Fruit fly (Drosophila melanogaster): ENCODE data around the gene CLIP-190.

The CLIP-190 gene

DNA sequence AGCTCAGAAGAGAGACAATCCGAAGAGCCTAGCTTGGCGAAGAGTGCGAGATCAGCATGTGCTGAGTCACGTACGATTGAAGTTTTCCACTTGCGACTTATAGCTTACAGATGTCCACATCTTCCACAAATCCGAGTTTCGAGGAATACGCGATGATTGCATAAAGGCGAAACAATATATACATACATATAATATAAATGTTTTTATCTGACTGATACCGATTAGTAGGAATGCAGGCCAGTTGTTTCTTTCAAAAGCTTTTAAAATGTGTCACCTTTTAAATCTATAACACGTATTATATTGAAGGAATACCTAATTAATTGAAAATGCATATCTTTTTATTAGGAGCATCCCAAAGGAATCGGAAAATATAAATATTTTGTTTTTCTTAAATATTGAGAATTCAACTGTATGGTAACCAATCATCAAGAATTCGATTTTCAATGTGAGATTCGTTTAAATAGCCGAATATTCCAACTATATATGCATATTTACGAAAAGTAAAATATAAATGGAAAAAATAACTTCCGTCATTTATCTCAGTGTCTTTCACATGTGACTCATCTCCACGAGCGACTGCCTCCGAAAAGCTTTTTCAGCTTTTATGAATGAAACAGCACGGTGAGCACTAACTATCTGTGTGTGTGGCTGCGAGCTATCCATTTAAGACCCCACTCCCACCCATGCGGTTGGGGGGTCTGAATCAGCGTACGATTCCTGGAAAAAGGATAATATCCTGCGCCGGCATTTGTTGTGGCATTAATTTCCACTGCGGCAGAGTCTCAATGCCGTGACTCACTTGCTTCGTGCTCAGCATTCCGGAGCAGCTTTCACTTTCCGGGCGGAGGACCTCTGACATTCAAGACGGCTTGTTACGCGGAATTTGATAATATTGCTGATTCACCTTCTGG, 66.3 kb downstream of the CLIP-190 start (continued):
- peak; percentile 67; the same call in 2 of the 3 replicates for TF ChIP-seq CG11456 (GFP tag; IDR thresholded peaks at IDR 0.05)
- peak; percentile 65 for TF ChIP-seq lilli (GFP tag; optimal IDR thresholded peaks at IDR 0.05)
- TF ChIP-seq h (optimal IDR thresholded peaks at IDR 0.05): no peak
- peak; percentile 70 for TF ChIP-seq CG13424 (tag; optimal IDR thresholded peaks at IDR 0.05)
- TF ChIP-seq stwl (tag; optimal IDR thresholded peaks at IDR 0.05): no peak
- TF ChIP-seq CG2116 (GFP tag; optimal IDR thresholded peaks at IDR 0.05): no peak
- no peak for TF ChIP-seq ato (GFP tag; IDR thresholded peaks at IDR 0.05; ENCODE audit: partially characterized antibody)
- TF ChIP-seq Fer1 (GFP tag; optimal IDR thresholded peaks at IDR 0.05): peak; percentile 58
- peak; percentile 53 for TF ChIP-seq CG9817 (tag; optimal IDR thresholded peaks at IDR 0.05)
- no peak for TF ChIP-seq CG6654 (GFP tag; optimal IDR thresholded peaks at IDR 0.05)
- TF ChIP-seq fu2 (GFP tag; optimal IDR thresholded peaks at IDR 0.05): peak; percentile 35
- TF ChIP-seq Oaz (GFP tag; IDR thresholded peaks at IDR 0.05): peak; percentile 34
- 0 out of 2 replicates have a peak, but pooled peaks have one; percentile 30 for TF ChIP-seq al (GFP tag; IDR thresholded peaks at IDR 0.05)
- TF ChIP-seq CG4730 (GFP tag; IDR thresholded peaks at IDR 0.05): no peak
- peak; percentile 58 for TF ChIP-seq D19B (GFP tag; optimal IDR thresholded peaks at IDR 0.05)
- peak; percentile 38 for TF ChIP-seq CG12299 (tag; optimal IDR thresholded peaks at IDR 0.05)
- TF ChIP-seq CG17612 (GFP tag; IDR thresholded peaks at IDR 0.05): no peak
- TF ChIP-seq Atf3 (GFP tag; optimal IDR thresholded peaks at IDR 0.05): no peak
- no peak for TF ChIP-seq CG7987 (GFP tag; optimal IDR thresholded peaks at IDR 0.05)
- 0 out of 2 replicates have a peak, but pooled peaks have one; percentile 43 for TF ChIP-seq seq (GFP tag; IDR thresholded peaks at IDR 0.05)
- no peak for TF ChIP-seq gt (GFP tag; IDR thresholded peaks at IDR 0.05)
- peak; percentile 60 for TF ChIP-seq nau (GFP tag; optimal IDR thresholded peaks at IDR 0.05)
- TF ChIP-seq Ptx1 (GFP tag; IDR thresholded peaks at IDR 0.05): peak; percentile 65; the same call in 1 of the 2 replicates
- no peak for TF ChIP-seq trh (GFP tag; optimal IDR thresholded peaks at IDR 0.05)
- TF ChIP-seq grau (tag; optimal IDR thresholded peaks at IDR 0.05): peak; percentile 66
- peak; percentile 33 for TF ChIP-seq nom (GFP tag; optimal IDR thresholded peaks at IDR 0.05)
- TF ChIP-seq CG1603 (tag; optimal IDR thresholded peaks at IDR 0.05): peak; percentile 32
- TF ChIP-seq dmrt99B (tag; optimal IDR thresholded peaks at IDR 0.05): peak; percentile 73
- no peak for TF ChIP-seq CG11560 (tag; IDR thresholded peaks at IDR 0.05)
- peak; percentile 77 for TF ChIP-seq CoRest (tag; optimal IDR thresholded peaks at IDR 0.05)
- TF ChIP-seq CG31224 (GFP tag; IDR thresholded peaks at IDR 0.05): no peak
- peak; percentile 77 for TF ChIP-seq Sox100B (GFP tag; optimal IDR thresholded peaks at IDR 0.05)
- TF ChIP-seq CG17361 (GFP tag; IDR thresholded peaks at IDR 0.05): peak; percentile 65; the same call in 2 of the 3 replicates
- TF ChIP-seq CG10209 (GFP tag; optimal IDR thresholded peaks at IDR 0.05): peak; percentile 66
- TF ChIP-seq bcd (GFP tag; optimal IDR thresholded peaks at IDR 0.05): peak; percentile 56
- TF ChIP-seq Mad (GFP tag; optimal IDR thresholded peaks at IDR 0.05): no peak
- TF ChIP-seq CG10366 (GFP tag; IDR thresholded peaks at IDR 0.05): peak; percentile 23; the same call in 1 of the 2 replicates
- 0 out of 2 replicates have a peak, but pooled peaks have one; percentile 30 for TF ChIP-seq CG16779 (GFP tag; IDR thresholded peaks at IDR 0.05)
- TF ChIP-seq CG18764 (GFP tag; optimal IDR thresholded peaks at IDR 0.05): no peak
- no peak for TF ChIP-seq CG11085 (GFP tag; IDR thresholded peaks at IDR 0.05)
- peak; percentile 33 for TF ChIP-seq Max (GFP tag; optimal IDR thresholded peaks at IDR 0.05)
- no peak for TF ChIP-seq Ravus (GFP tag; IDR thresholded peaks at IDR 0.05)
- no peak for TF ChIP-seq vfl (GFP tag; optimal IDR thresholded peaks at IDR 0.05)
- TF ChIP-seq D19A (tag; optimal IDR thresholded peaks at IDR 0.05): peak; percentile 57
- no peak for TF ChIP-seq MTF-1 (GFP tag; optimal IDR thresholded peaks at IDR 0.05; ENCODE audit: borderline replicate concordance)
- TF ChIP-seq CG18262 (tag; optimal IDR thresholded peaks at IDR 0.05): peak; percentile 70
- peak; percentile 24 for TF ChIP-seq CG1602 (GFP tag; optimal IDR thresholded peaks at IDR 0.05)
- TF ChIP-seq br (optimal IDR thresholded peaks at IDR 0.05): no peak
- TF ChIP-seq wek (GFP tag; optimal IDR thresholded peaks at IDR 0.05): no peak
